Worm (Caenorhabditis elegans): ENCODE results near the gene clec-135.

ce11 chrII:4238963-4239362 is 19.6 kb downstream of the clec-135 start:
- TF ChIP-seq klf-2 (GFP tag; conservative IDR thresholded peaks at IDR 0.05) (no peak), ztf-23 (GFP tag; IDR thresholded peaks at IDR 0.05) (no peak)

Measured in whole organism, midembryonic.